Fruit fly (Drosophila melanogaster): ENCODE data around the gene CG1575.

The CG1575 gene

dm6 chrX:8116813-8117212 is at the start of gene CG1575:
Gene CG1575, plus strand, starts transcription at chrX:8117012.
- TF ChIP-seq CG17801 (GFP tag; optimal IDR thresholded peaks at IDR 0.05; ENCODE audit: partially characterized antibody) = no peak

DNA sequence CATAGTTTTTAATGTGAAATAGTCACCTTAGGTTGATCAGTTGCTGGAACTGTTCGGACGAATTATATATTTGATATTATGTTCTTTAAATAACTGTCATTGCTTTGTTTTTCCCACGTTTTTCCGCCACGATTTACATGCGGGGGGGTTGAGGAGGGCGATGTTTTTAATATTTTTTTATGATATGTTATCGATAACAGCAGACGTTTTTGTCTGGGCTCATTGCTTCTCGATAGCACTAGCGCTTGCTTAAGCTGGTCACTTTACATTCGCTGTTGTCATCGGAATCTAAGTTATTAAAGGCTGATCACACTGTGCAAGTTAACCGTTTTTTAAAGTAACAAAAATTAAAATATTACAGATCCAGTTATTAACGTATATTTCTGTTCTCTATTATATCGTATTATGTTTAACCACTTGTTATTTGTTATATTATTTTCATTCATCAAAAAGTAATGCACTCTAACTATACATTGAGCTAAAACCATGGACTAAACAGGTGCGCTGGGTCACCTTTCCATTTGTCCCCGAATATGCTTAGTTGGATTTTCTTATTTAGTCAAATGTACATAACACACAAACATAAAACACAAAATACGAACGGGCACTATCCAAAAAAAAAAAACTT is 41.4 kb upstream of the CG1575 start, which contains the start of the genes Upf2 and CG1571:
Gene Upf2 (minus strand): TSS at position 167 of the 628 bp plus-strand sequence.
Gene CG1571 (plus strand): TSS at position 578 of the 628 bp plus-strand sequence.
- no peak for TF ChIP-seq CG17801 (GFP tag; optimal IDR thresholded peaks at IDR 0.05; ENCODE audit: partially characterized antibody)

DNA sequence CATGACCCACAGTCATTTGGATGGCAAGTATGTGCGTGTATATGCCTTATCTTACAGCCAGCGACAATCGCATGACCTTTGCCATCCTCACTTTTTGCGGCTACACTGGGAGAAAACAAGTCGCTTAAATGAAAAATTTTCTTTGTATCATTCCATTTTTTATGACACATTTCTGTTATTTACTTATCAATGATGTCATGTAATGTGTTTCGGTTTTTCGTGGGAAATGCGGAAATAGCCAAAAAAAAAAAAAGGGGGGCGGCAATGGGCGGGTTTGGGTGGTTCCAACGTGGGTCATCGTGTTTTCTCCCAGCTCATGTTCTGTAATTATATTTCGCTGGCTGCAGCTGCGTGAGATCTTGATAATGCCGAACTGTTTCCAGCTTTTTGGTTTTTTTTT is 36.6 kb upstream of the CG1575 start:
- TF ChIP-seq CG17801 (GFP tag; optimal IDR thresholded peaks at IDR 0.05; ENCODE audit: partially characterized antibody) = no peak

dm6 chrX:8081427-8082185 is 35.2 kb upstream of the CG1575 start, which contains the start of gene Ldsdh1:
Gene Ldsdh1, minus strand, starts transcription at chrX:8081605.
- no peak for TF ChIP-seq CG17801 (GFP tag; optimal IDR thresholded peaks at IDR 0.05; ENCODE audit: partially characterized antibody)

dm6 chrX:8087113-8087512 is 29.7 kb upstream of the CG1575 start, which contains the start of gene CG2256:
Gene CG2256, minus strand, starts transcription at chrX:8087213.
- no peak for TF ChIP-seq CG17801 (GFP tag; optimal IDR thresholded peaks at IDR 0.05; ENCODE audit: partially characterized antibody)

DNA sequence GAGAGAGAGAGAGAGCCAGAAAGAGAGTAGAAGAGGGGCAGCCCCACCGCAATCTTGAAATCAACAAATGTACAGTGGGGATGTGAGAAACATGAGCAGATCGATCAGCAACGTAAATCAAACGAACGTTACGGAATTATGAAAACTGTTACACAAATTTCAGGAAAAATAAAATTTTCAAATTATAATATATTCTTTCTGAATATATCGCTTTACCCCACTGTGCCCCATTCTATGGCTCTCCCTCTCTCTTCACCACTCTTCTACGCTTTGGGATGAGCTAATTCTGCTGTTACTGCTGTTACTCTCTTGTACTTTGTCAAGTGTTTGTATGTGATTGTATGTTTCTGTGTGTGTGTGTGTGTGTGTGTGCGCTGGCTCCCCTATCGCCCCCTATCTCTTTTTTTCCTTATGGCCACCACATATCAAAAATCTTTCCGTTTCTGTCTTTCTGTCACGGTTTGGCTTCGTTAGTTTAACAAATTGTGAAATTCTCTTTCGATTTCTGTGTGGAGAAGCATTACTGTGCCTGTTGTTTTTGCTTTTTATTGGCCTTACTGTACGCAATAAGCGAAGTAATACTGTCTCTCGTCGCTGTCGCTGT is 25.7 kb upstream of the CG1575 start:
- peak; percentile 90 for TF ChIP-seq CG17801 (GFP tag; optimal IDR thresholded peaks at IDR 0.05; ENCODE audit: partially characterized antibody)

dm6 chrX:8092075-8092682 is 24.6 kb upstream of the CG1575 start:
- peak; percentile 98 for TF ChIP-seq CG17801 (GFP tag; optimal IDR thresholded peaks at IDR 0.05; ENCODE audit: partially characterized antibody)

- peak; percentile 22 for TF ChIP-seq CG17801 (GFP tag; optimal IDR thresholded peaks at IDR 0.05; ENCODE audit: partially characterized antibody)
These were observed 23.7 kb upstream of the CG1575 start for dm6 chrX:8092893-8093721.

dm6 chrX:8093722-8094177 is 23.1 kb upstream of the CG1575 start, which contains the start of gene UbcE2H:
Gene UbcE2H, minus strand, starts transcription at chrX:8094064.
- no peak for TF ChIP-seq CG17801 (GFP tag; optimal IDR thresholded peaks at IDR 0.05; ENCODE audit: partially characterized antibody)

dm6 chrX:8100026-8100825 is 16.6 kb upstream of the CG1575 start:
- TF ChIP-seq CG17801 (GFP tag; optimal IDR thresholded peaks at IDR 0.05; ENCODE audit: partially characterized antibody) = peak; percentile 20

dm6 chrX:8100826-8101079 is 16.1 kb upstream of the CG1575 start:
- no peak for TF ChIP-seq CG17801 (GFP tag; optimal IDR thresholded peaks at IDR 0.05; ENCODE audit: partially characterized antibody)

dm6 chrX:8101479-8102198 is 15.2 kb upstream of the CG1575 start, which contains the start of gene CG2258:
Gene CG2258, minus strand, starts transcription at chrX:8102095.
- peak; percentile 98 for TF ChIP-seq CG17801 (GFP tag; optimal IDR thresholded peaks at IDR 0.05; ENCODE audit: partially characterized antibody)
